Fruit fly (Drosophila melanogaster): ENCODE measurements around the gene CG8141.

dm6 chr3R:13231184-13231583 is 39.8 kb downstream of the CG8141 start:
- no peak for TF ChIP-seq CG8478 (optimal IDR thresholded peaks at IDR 0.05)
- no peak for TF ChIP-seq CTCF (optimal IDR thresholded peaks at IDR 0.05)
